Fruit fly (Drosophila melanogaster): ENCODE results near the gene CG33928.

The CG33928 gene

DNA sequence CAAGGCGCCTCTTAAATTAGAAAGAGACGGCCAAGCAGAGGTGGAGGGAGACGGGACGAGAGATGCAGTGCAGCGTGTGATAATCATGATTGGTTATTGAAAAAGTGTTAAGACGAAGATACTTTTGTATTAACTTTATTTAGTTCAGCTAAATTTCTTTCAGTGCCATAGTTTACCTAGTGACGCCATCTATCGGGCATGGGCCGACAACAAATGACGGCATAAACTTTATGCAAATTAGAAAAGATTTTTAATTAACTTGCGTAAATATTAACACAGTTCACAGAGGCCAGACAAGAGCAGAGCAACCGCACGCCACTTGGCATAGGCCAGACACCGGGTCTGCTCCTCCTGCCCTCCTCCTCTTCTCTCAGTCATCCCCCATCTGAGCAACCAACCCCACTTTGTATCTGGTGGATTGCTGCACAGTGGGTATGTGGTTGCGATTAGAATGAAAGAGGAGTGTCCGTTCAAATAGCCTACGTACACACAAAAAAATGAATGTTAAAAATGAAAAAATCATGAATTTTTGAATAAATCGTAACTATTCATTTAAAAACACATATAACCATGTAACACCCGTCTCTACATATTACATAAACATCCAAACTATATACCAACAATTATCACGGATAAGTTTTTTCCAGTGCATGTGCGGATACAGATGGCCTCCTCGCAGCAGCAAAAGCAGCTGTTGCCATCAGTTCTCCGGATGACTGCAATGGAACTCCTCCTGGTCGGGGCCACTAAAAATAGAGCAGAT lies 29.7 kb upstream of the CG33928 start:
- peak; percentile 64 for TF ChIP-seq spab (GFP tag; optimal IDR thresholded peaks at IDR 0.05)
- TF ChIP-seq CG6792 (GFP tag; optimal IDR thresholded peaks at IDR 0.05): peak; percentile 71
- TF ChIP-seq salr (GFP tag; optimal IDR thresholded peaks at IDR 0.05): peak; percentile 47 to 75
- peak; percentile 90 for TF ChIP-seq Hr4 (GFP tag; optimal IDR thresholded peaks at IDR 0.05)
- peak; percentile 85 for TF ChIP-seq CG32006 (GFP tag; optimal IDR thresholded peaks at IDR 0.05)
- peak; percentile 22 for TF ChIP-seq Ets21C (GFP tag; optimal IDR thresholded peaks at IDR 0.05)
- TF ChIP-seq Met (GFP tag; optimal IDR thresholded peaks at IDR 0.05): peak; percentile 57
- TF ChIP-seq CG10669 (GFP tag; optimal IDR thresholded peaks at IDR 0.05): peak; percentile 74
- peak; percentile 80 for TF ChIP-seq CG4318 (GFP tag; optimal IDR thresholded peaks at IDR 0.05)
- TF ChIP-seq CG6163 (GFP tag; IDR thresholded peaks at IDR 0.05): peak; percentile 91; the same call in 2 of the 3 replicates
- peak; percentile 49 for TF ChIP-seq CG31627 (GFP tag; optimal IDR thresholded peaks at IDR 0.05)
- TF ChIP-seq acj6 (GFP tag; optimal IDR thresholded peaks at IDR 0.05): peak; percentile 80
- TF ChIP-seq Sox14 (GFP tag; optimal IDR thresholded peaks at IDR 0.05): peak; percentile 80
- TF ChIP-seq Eip75B (GFP tag; optimal IDR thresholded peaks at IDR 0.05): peak; percentile 79
- TF ChIP-seq CG11294 (GFP tag; IDR thresholded peaks at IDR 0.05): peak; percentile 79
- TF ChIP-seq Lpt (GFP tag; optimal IDR thresholded peaks at IDR 0.05): peak; percentile 82
- peak; percentile 88 for TF ChIP-seq CG10631 (GFP tag; optimal IDR thresholded peaks at IDR 0.05)
- peak; percentile 91 for TF ChIP-seq CG15336 (GFP tag; IDR thresholded peaks at IDR 0.05)
- peak; percentile 57 for TF ChIP-seq CG7368 (GFP tag; optimal IDR thresholded peaks at IDR 0.05)
- peak; percentile 52 for TF ChIP-seq Sox102F (GFP tag; optimal IDR thresholded peaks at IDR 0.05)
- TF ChIP-seq Gug (GFP tag; IDR thresholded peaks at IDR 0.05): peak; percentile 82
- TF ChIP-seq CG11762 (GFP tag; optimal IDR thresholded peaks at IDR 0.05; ENCODE audit: insufficient read depth): peak; percentile 59
- peak; percentile 84 for TF ChIP-seq CG3919 (GFP tag; optimal IDR thresholded peaks at IDR 0.05)
- TF ChIP-seq lz (GFP tag; optimal IDR thresholded peaks at IDR 0.05): peak; percentile 54
- TF ChIP-seq eg (GFP tag; IDR thresholded peaks at IDR 0.05): peak; percentile 89
- TF ChIP-seq CG16779 (tag; optimal IDR thresholded peaks at IDR 0.05): peak; percentile 54
- TF ChIP-seq CG34406 (GFP tag; optimal IDR thresholded peaks at IDR 0.05): peak; percentile 47
- peak; percentile 94 for TF ChIP-seq Eip78C (GFP tag)
- peak; percentile 79 for TF ChIP-seq CG3032 (tag; optimal IDR thresholded peaks at IDR 0.05)
- peak; percentile 81 for TF ChIP-seq pdm3 (GFP tag; optimal IDR thresholded peaks at IDR 0.05)
- TF ChIP-seq OdsH (GFP tag; optimal IDR thresholded peaks at IDR 0.05): peak; percentile 76
- TF ChIP-seq achi (GFP tag; optimal IDR thresholded peaks at IDR 0.05): peak; percentile 84
- peak; percentile 53 for TF ChIP-seq Hr39 (GFP tag; optimal IDR thresholded peaks at IDR 0.05)
- peak; percentile 78 for TF ChIP-seq CG1621 (tag; optimal IDR thresholded peaks at IDR 0.05)
- no peak for TF ChIP-seq vri (GFP tag; optimal IDR thresholded peaks at IDR 0.05)
- TF ChIP-seq CG6854 (GFP tag; optimal IDR thresholded peaks at IDR 0.05): no peak
- no peak for TF ChIP-seq ss (GFP tag; optimal IDR thresholded peaks at IDR 0.05)
- TF ChIP-seq fd59A (GFP tag; optimal IDR thresholded peaks at IDR 0.05): peak; percentile 73
- peak; percentile 50 for TF ChIP-seq topi (GFP tag; optimal IDR thresholded peaks at IDR 0.05)
- TF ChIP-seq CG8119 (GFP tag; IDR thresholded peaks at IDR 0.05): peak; percentile 88
- peak; percentile 81 for TF ChIP-seq CG6276 (GFP tag; optimal IDR thresholded peaks at IDR 0.05)
- no peak for TF ChIP-seq Smox (GFP tag; optimal IDR thresholded peaks at IDR 0.05)
- peak; percentile 38 for TF ChIP-seq CG9139 (GFP tag; optimal IDR thresholded peaks at IDR 0.05)
- TF ChIP-seq fkh (GFP tag; optimal IDR thresholded peaks at IDR 0.05): no peak
- peak; percentile 69 for TF ChIP-seq CG8632 (GFP tag; optimal IDR thresholded peaks at IDR 0.05)
- peak; percentile 91 for TF ChIP-seq net (GFP tag; optimal IDR thresholded peaks at IDR 0.05)
- no peak for TF ChIP-seq svp (GFP tag)
- TF ChIP-seq cyc (GFP tag; optimal IDR thresholded peaks at IDR 0.05): peak; percentile 55
- TF ChIP-seq CG8319 (GFP tag; optimal IDR thresholded peaks at IDR 0.05): peak; percentile 50
- peak; percentile 71 for TF ChIP-seq dsx (GFP tag; optimal IDR thresholded peaks at IDR 0.05; ENCODE audit: poor library complexity, severe bottlenecking)
- TF ChIP-seq Ets96B (tag; optimal IDR thresholded peaks at IDR 0.05): peak; percentile 84
